Fruit fly (Drosophila melanogaster): Measurements from ENCODE around the gene nudC.
A peak's percentile ranks its signal among the peaks of the same experiment; 100 is the strongest.

nudC gene

dm6 chr3L:16804627-16805026 is at the start of gene nudC:
nudC (plus strand) TSS chr3L:16804994.
- no peak for TF ChIP-seq CG33017 (tag; optimal IDR thresholded peaks at IDR 0.05)
- peak; percentile 27 for TF ChIP-seq CG12768 (GFP tag; optimal IDR thresholded peaks at IDR 0.05)
- no peak for TF ChIP-seq CG5204 (GFP tag; optimal IDR thresholded peaks at IDR 0.05)
- peak; percentile 68 for TF ChIP-seq ovo (GFP tag; optimal IDR thresholded peaks at IDR 0.05)
- TF ChIP-seq pad (GFP tag; optimal IDR thresholded peaks at IDR 0.05), result peak; percentile 16
- no peak for TF ChIP-seq toe (GFP tag; optimal IDR thresholded peaks at IDR 0.05)
- peak; percentile 36 for TF ChIP-seq CG7101 (tag; optimal IDR thresholded peaks at IDR 0.05)
- TF ChIP-seq Mnt (GFP tag; optimal IDR thresholded peaks at IDR 0.05), result peak; percentile 21
- TF ChIP-seq Crg-1 (GFP tag; optimal IDR thresholded peaks at IDR 0.05), result peak; percentile 60
- TF ChIP-seq kay (GFP tag; ENCODE audit: borderline replicate concordance), result peak; percentile 72
- no peak for TF ChIP-seq CG11617 (GFP tag; optimal IDR thresholded peaks at IDR 0.05)
- peak; percentile 85 for TF ChIP-seq tj (GFP tag; optimal IDR thresholded peaks at IDR 0.05)
- TF ChIP-seq CG7045 (GFP tag; optimal IDR thresholded peaks at IDR 0.05), result peak; percentile 50
- peak; percentile 37 for TF ChIP-seq CG1620 (GFP tag; optimal IDR thresholded peaks at IDR 0.05)
- peak; percentile 59 for TF ChIP-seq cic (GFP tag; optimal IDR thresholded peaks at IDR 0.05)
- no peak for TF ChIP-seq cnc (optimal IDR thresholded peaks at IDR 0.05)

dm6 chr3L:16755189-16755588 is 49.6 kb upstream of the nudC start, which contains the start of gene CG42852:
CG42852 (plus strand) TSS chr3L:16755489.
- TF ChIP-seq kay (GFP tag; ENCODE audit: borderline replicate concordance) (no peak), toe (GFP tag; optimal IDR thresholded peaks at IDR 0.05) (no peak), Mnt (GFP tag; optimal IDR thresholded peaks at IDR 0.05) (no peak), tj (GFP tag; optimal IDR thresholded peaks at IDR 0.05) (no peak), Clk (GFP tag; optimal IDR thresholded peaks at IDR 0.05) (no peak), CG5204 (GFP tag; optimal IDR thresholded peaks at IDR 0.05) (no peak), pad (GFP tag; optimal IDR thresholded peaks at IDR 0.05) (no peak), CG12768 (GFP tag; optimal IDR thresholded peaks at IDR 0.05) (no peak), Crg-1 (GFP tag; optimal IDR thresholded peaks at IDR 0.05) (no peak), bab1 (GFP tag; optimal IDR thresholded peaks at IDR 0.05) (no peak), CG14711 (tag; optimal IDR thresholded peaks at IDR 0.05) (no peak), CG7101 (tag; optimal IDR thresholded peaks at IDR 0.05) (no peak), CG33017 (tag; optimal IDR thresholded peaks at IDR 0.05) (no peak), cnc (optimal IDR thresholded peaks at IDR 0.05) (no peak), CG7045 (GFP tag; optimal IDR thresholded peaks at IDR 0.05) (no peak), cic (GFP tag; optimal IDR thresholded peaks at IDR 0.05) (no peak)

- TF ChIP-seq Crg-1 (GFP tag; optimal IDR thresholded peaks at IDR 0.05) (no peak), tj (GFP tag; optimal IDR thresholded peaks at IDR 0.05) (no peak), CG7045 (GFP tag; optimal IDR thresholded peaks at IDR 0.05) (no peak), pad (GFP tag; optimal IDR thresholded peaks at IDR 0.05) (no peak), cnc (optimal IDR thresholded peaks at IDR 0.05) (no peak), Clk (GFP tag; optimal IDR thresholded peaks at IDR 0.05) (no peak), CG12768 (GFP tag; optimal IDR thresholded peaks at IDR 0.05) (no peak), CG11617 (GFP tag; optimal IDR thresholded peaks at IDR 0.05) (no peak), Hr96 (GFP tag; optimal IDR thresholded peaks at IDR 0.05) (no peak), cic (GFP tag; optimal IDR thresholded peaks at IDR 0.05) (no peak), CG5204 (GFP tag; optimal IDR thresholded peaks at IDR 0.05) (no peak), bab1 (GFP tag; optimal IDR thresholded peaks at IDR 0.05) (no peak), toe (GFP tag; optimal IDR thresholded peaks at IDR 0.05) (no peak), CG7101 (tag; optimal IDR thresholded peaks at IDR 0.05) (no peak), CG14711 (tag; optimal IDR thresholded peaks at IDR 0.05) (no peak), ovo (GFP tag; optimal IDR thresholded peaks at IDR 0.05) (no peak), CG33017 (tag; optimal IDR thresholded peaks at IDR 0.05) (no peak), CG1620 (GFP tag; optimal IDR thresholded peaks at IDR 0.05) (no peak), kay (GFP tag; ENCODE audit: borderline replicate concordance) (no peak), Mnt (GFP tag; optimal IDR thresholded peaks at IDR 0.05) (no peak)
Observed at dm6 chr3L:16758504-16759109, 46.2 kb upstream of the nudC start.

dm6 chr3L:16759483-16759882 is 45.3 kb upstream of the nudC start:
- TF ChIP-seq CG1620 (GFP tag; optimal IDR thresholded peaks at IDR 0.05) (no peak), CG7101 (tag; optimal IDR thresholded peaks at IDR 0.05) (no peak), Hr96 (GFP tag; optimal IDR thresholded peaks at IDR 0.05) (no peak), bab1 (GFP tag; optimal IDR thresholded peaks at IDR 0.05) (no peak), tj (GFP tag; optimal IDR thresholded peaks at IDR 0.05) (no peak), ovo (GFP tag; optimal IDR thresholded peaks at IDR 0.05) (no peak), CG5204 (GFP tag; optimal IDR thresholded peaks at IDR 0.05) (no peak), CG11617 (GFP tag; optimal IDR thresholded peaks at IDR 0.05) (no peak), CG7045 (GFP tag; optimal IDR thresholded peaks at IDR 0.05) (no peak), cnc (optimal IDR thresholded peaks at IDR 0.05) (no peak), CG14711 (tag; optimal IDR thresholded peaks at IDR 0.05) (no peak), CG33017 (tag; optimal IDR thresholded peaks at IDR 0.05) (no peak), pad (GFP tag; optimal IDR thresholded peaks at IDR 0.05) (no peak), CG12768 (GFP tag; optimal IDR thresholded peaks at IDR 0.05) (no peak)

- TF ChIP-seq kay (GFP tag; ENCODE audit: borderline replicate concordance) (no peak), CG11617 (GFP tag; optimal IDR thresholded peaks at IDR 0.05) (no peak), CG5204 (GFP tag; optimal IDR thresholded peaks at IDR 0.05) (no peak), CG7101 (tag; optimal IDR thresholded peaks at IDR 0.05) (no peak), Hr96 (GFP tag; optimal IDR thresholded peaks at IDR 0.05) (no peak), ovo (GFP tag; optimal IDR thresholded peaks at IDR 0.05) (no peak), cic (GFP tag; optimal IDR thresholded peaks at IDR 0.05) (no peak), tj (GFP tag; optimal IDR thresholded peaks at IDR 0.05) (no peak), pad (GFP tag; optimal IDR thresholded peaks at IDR 0.05) (no peak), CG33017 (tag; optimal IDR thresholded peaks at IDR 0.05) (no peak), CG14711 (tag; optimal IDR thresholded peaks at IDR 0.05) (no peak), CG7045 (GFP tag; optimal IDR thresholded peaks at IDR 0.05) (no peak), CG12768 (GFP tag; optimal IDR thresholded peaks at IDR 0.05) (no peak), Mnt (GFP tag; optimal IDR thresholded peaks at IDR 0.05) (no peak), toe (GFP tag; optimal IDR thresholded peaks at IDR 0.05) (no peak), bab1 (GFP tag; optimal IDR thresholded peaks at IDR 0.05) (no peak)
Observed at dm6 chr3L:16760274-16760673, 44.5 kb upstream of the nudC start.
